Worm (Caenorhabditis elegans) whole organism, young adult: ENCODE results near the gene C55A6.11.
A peak's percentile ranks its signal among the peaks of the same experiment; 100 is the strongest.

ENCODE experiments used
- B0336.3 ChIP-seq: fragments of 200-800 bp; sonication (Bioruptor generic); IDR thresholded peaks from 2 replicates; pipeline ENCODE4 v1.3.6; 2022; ENCODE audit warnings: missing genetic modification characterization, missing compliant biosample characterization
- F10E7.11 ChIP-seq: sonication (generic microtip); optimal IDR thresholded peaks from 2 replicates; lab custom pipeline; 2017; ENCODE audit warnings: mild to moderate bottlenecking, missing genetic modification characterization, moderate library complexity, missing compliant biosample characterization
- F23B12.7 ChIP-seq: sonication (generic microtip); optimal IDR thresholded peaks from 2 replicates; lab custom pipeline; 2017; ENCODE audit warnings: missing genetic modification characterization, mild to moderate bottlenecking, missing compliant biosample characterization, antibody characterized with exemption, moderate library complexity; ENCODE audit not compliant: insufficient read depth
- F37B4.10 ChIP-seq: fragments of 200-800 bp; sonication (Bioruptor generic); IDR thresholded peaks from 2 replicates; pipeline ENCODE4 v1.3.6; 2022; ENCODE audit warnings: missing genetic modification characterization, missing compliant biosample characterization
- F52B5.7 ChIP-seq: sonication (generic microtip); optimal IDR thresholded peaks from 2 replicates; lab custom pipeline; 2016; ENCODE audit warnings: mild to moderate bottlenecking, missing genetic modification characterization, missing compliant biosample characterization
- F55B11.4 ChIP-seq: sonication (generic microtip); optimal IDR thresholded peaks from 2 replicates; lab custom pipeline; 2016; ENCODE audit warnings: missing compliant biosample characterization, missing genetic modification characterization, borderline replicate concordance; ENCODE audit not compliant: insufficient read depth
- K11D2.4 ChIP-seq: fragments of 200-800 bp; sonication (Bioruptor generic); IDR thresholded peaks from 2 replicates; pipeline ENCODE4 v1.3.6; 2022; ENCODE audit warnings: missing genetic modification reagents, missing genetic modification characterization, missing compliant biosample characterization
- T07F8.4 ChIP-seq: sonication (generic microtip); optimal IDR thresholded peaks from 2 replicates; lab custom pipeline; 2016; ENCODE audit warnings: mild to moderate bottlenecking, missing genetic modification characterization, moderate library complexity, missing compliant biosample characterization
- Y67H2A.10 ChIP-seq: fragments of 200-800 bp; sonication (Bioruptor generic); conservative IDR thresholded peaks from 2 replicates; pipeline ENCODE4 v1.3.6; 2022; ENCODE audit warnings: missing genetic modification reagents, missing genetic modification characterization, missing compliant biosample characterization
- atf-7 ChIP-seq: sonication (generic microtip); optimal IDR thresholded peaks from 2 replicates; lab custom pipeline; 2017; ENCODE audit warnings: mild to moderate bottlenecking, missing genetic modification characterization, missing compliant biosample characterization
- attf-3 ChIP-seq: fragments of 200-800 bp; sonication (Bioruptor generic); conservative IDR thresholded peaks from 2 replicates; pipeline ENCODE4 v1.3.6; 2022; ENCODE audit warnings: missing genetic modification reagents, missing genetic modification characterization, missing compliant biosample characterization
- bed-2 ChIP-seq: fragments of 200-800 bp; sonication (Bioruptor generic); IDR thresholded peaks from 2 replicates; pipeline ENCODE4 v1.3.6; 2022; ENCODE audit warnings: missing genetic modification reagents, missing genetic modification characterization, missing compliant biosample characterization
- cebp-1 ChIP-seq, 2 experiments: fragments of 200-800 bp in 1 of 2; sonication (Bioruptor generic) in 1 of 2; sonication (generic microtip) in 1 of 2; IDR thresholded peaks in 1 of 2; optimal IDR thresholded peaks in 1 of 2; 2 replicates each; pipeline versions ENCODE4 v1.3.6 to Lab custom; 2017 to 2022; ENCODE audit warnings: missing compliant biosample characterization in 2 of 2, missing genetic modification characterization in 2 of 2, mild to moderate bottlenecking in 1 of 2, missing genetic modification reagents in 1 of 2, moderate library complexity in 1 of 2
- ceh-100 ChIP-seq: fragments of 200-800 bp; sonication (Bioruptor generic); IDR thresholded peaks from 2 replicates; pipeline ENCODE4 v1.3.6; 2022; ENCODE audit warnings: missing genetic modification reagents, missing genetic modification characterization, missing compliant biosample characterization
- ceh-79 ChIP-seq: sonication (generic microtip); optimal IDR thresholded peaks from 2 replicates; lab custom pipeline; 2017; ENCODE audit warnings: mild to moderate bottlenecking, missing genetic modification characterization, missing compliant biosample characterization
- chd-7 ChIP-seq: sonication (generic microtip); optimal IDR thresholded peaks from 2 replicates; lab custom pipeline; 2016; ENCODE audit warnings: mild to moderate bottlenecking, missing genetic modification characterization, moderate library complexity, missing compliant biosample characterization
- dox-1 ChIP-seq: fragments of 200-800 bp; sonication (Bioruptor generic); IDR thresholded peaks from 2 replicates; pipeline ENCODE4 v1.3.6; 2022; ENCODE audit warnings: missing genetic modification reagents, missing genetic modification characterization, missing compliant biosample characterization
- egl-18 ChIP-seq: fragments of 200-800 bp; sonication (Bioruptor generic); IDR thresholded peaks from 2 replicates; pipeline ENCODE4 v1.3.6; 2022; ENCODE audit warnings: missing genetic modification reagents, missing genetic modification characterization, missing compliant biosample characterization
- egl-44 ChIP-seq: fragments of 200-800 bp; sonication (Bioruptor generic); IDR thresholded peaks from 2 replicates; pipeline ENCODE4 v1.3.6; 2022; ENCODE audit warnings: missing genetic modification reagents, missing genetic modification characterization, missing compliant biosample characterization
- egrh-3 ChIP-seq: fragments of 200-800 bp; sonication (Bioruptor generic); IDR thresholded peaks from 2 replicates; pipeline ENCODE4 v1.3.6; 2022; ENCODE audit warnings: missing genetic modification reagents, missing genetic modification characterization, missing compliant biosample characterization
- ets-4 ChIP-seq: fragments of 200-800 bp; sonication (Bioruptor generic); optimal IDR thresholded peaks from 2 replicates; lab custom pipeline; 2018; ENCODE audit warnings: mild to moderate bottlenecking, missing genetic modification characterization, missing compliant biosample characterization
- fkh-3 ChIP-seq: sonication (generic microtip); optimal IDR thresholded peaks from 2 replicates; lab custom pipeline; 2016; ENCODE audit warnings: mild to moderate bottlenecking, missing genetic modification characterization, missing compliant biosample characterization
- him-1 ChIP-seq: sonication (generic microtip); optimal IDR thresholded peaks from 2 replicates; lab custom pipeline; 2016; ENCODE audit warnings: missing genotype, missing genetic modification reagents, missing genetic modification characterization, missing compliant biosample characterization
- hmg-1.2 ChIP-seq: fragments of 200-800 bp; sonication (Bioruptor generic); IDR thresholded peaks from 2 replicates; pipeline ENCODE4 v1.3.6; 2022; ENCODE audit warnings: missing genetic modification reagents, missing genetic modification characterization, missing compliant biosample characterization
- hsf-1 ChIP-seq: fragments of 200-800 bp; sonication (Bioruptor generic); IDR thresholded peaks from 2 replicates; pipeline ENCODE4 v1.3.6; 2022; ENCODE audit warnings: missing genetic modification reagents, missing genetic modification characterization, missing compliant biosample characterization
- let-526 ChIP-seq: fragments of 200-800 bp; sonication (Bioruptor generic); IDR thresholded peaks from 2 replicates; pipeline ENCODE4 v1.3.6; 2022; ENCODE audit warnings: missing genetic modification reagents, missing genetic modification characterization, missing compliant biosample characterization
- lin-54 ChIP-seq: fragments of 200-800 bp; sonication (Bioruptor generic); optimal IDR thresholded peaks from 2 replicates; lab custom pipeline; 2018; ENCODE audit warnings: mild to moderate bottlenecking, missing genetic modification characterization, missing compliant biosample characterization
- madf-6 ChIP-seq: fragments of 200-800 bp; sonication (Bioruptor generic); IDR thresholded peaks from 2 replicates; pipeline ENCODE4 v1.3.6; 2022; ENCODE audit warnings: missing genetic modification reagents, missing genetic modification characterization, missing compliant biosample characterization
- madf-8 ChIP-seq: fragments of 200-800 bp; sonication (Bioruptor generic); conservative IDR thresholded peaks from 2 replicates; pipeline ENCODE4 v1.3.6; 2022; ENCODE audit warnings: missing genetic modification reagents, missing genetic modification characterization, missing compliant biosample characterization
- mcd-1 ChIP-seq: fragments of 200-800 bp; sonication (Bioruptor generic); IDR thresholded peaks from 2 replicates; pipeline ENCODE4 v1.3.6; 2022; ENCODE audit warnings: missing genetic modification reagents, missing genetic modification characterization, missing compliant biosample characterization
- mel-28 ChIP-seq: sonication (generic microtip); optimal IDR thresholded peaks from 2 replicates; lab custom pipeline; 2016; ENCODE audit warnings: borderline replicate concordance, mild to moderate bottlenecking, missing genetic modification characterization, missing compliant biosample characterization
- nfya-1 ChIP-seq: sonication (generic microtip); optimal IDR thresholded peaks from 2 replicates; lab custom pipeline; 2017; ENCODE audit warnings: antibody characterized with exemption, missing compliant biosample characterization, missing genetic modification characterization, borderline replicate concordance; ENCODE audit not compliant: insufficient read depth
- nfya-2 ChIP-seq: fragments of 200-800 bp; sonication (Bioruptor generic); IDR thresholded peaks from 2 replicates; pipeline ENCODE4 v1.3.6; 2022; ENCODE audit warnings: missing genetic modification reagents, missing genetic modification characterization, missing compliant biosample characterization
- nhr-27 ChIP-seq: fragments of 200-800 bp; sonication (Bioruptor generic); optimal IDR thresholded peaks from 2 replicates; lab custom pipeline; 2018; ENCODE audit warnings: mild to moderate bottlenecking, missing genetic modification characterization, moderate library complexity, missing compliant biosample characterization
- sea-2 ChIP-seq: fragments of 200-800 bp; sonication (Bioruptor generic); IDR thresholded peaks from 2 replicates; pipeline ENCODE4 v1.3.6; 2022; ENCODE audit warnings: missing genetic modification characterization, missing compliant biosample characterization
- snpc-1.1 ChIP-seq: sonication (generic microtip); optimal IDR thresholded peaks from 2 replicates; lab custom pipeline; 2017; ENCODE audit warnings: missing genetic modification characterization, mild to moderate bottlenecking, missing compliant biosample characterization, antibody characterized with exemption, moderate library complexity, missing genotype, missing genetic modification reagents; ENCODE audit not compliant: insufficient read depth
- snpc-1.3 ChIP-seq: sonication (generic microtip); optimal IDR thresholded peaks from 2 replicates; lab custom pipeline; 2017; ENCODE audit warnings: missing genetic modification characterization, mild to moderate bottlenecking, missing compliant biosample characterization, antibody characterized with exemption, moderate library complexity, missing genotype, missing genetic modification reagents; ENCODE audit not compliant: insufficient read depth
- snpc-3.4 ChIP-seq: sonication (generic microtip); optimal IDR thresholded peaks from 2 replicates; lab custom pipeline; 2017; ENCODE audit warnings: missing genetic modification characterization, mild to moderate bottlenecking, missing compliant biosample characterization, antibody characterized with exemption, moderate library complexity, missing genotype, missing genetic modification reagents
- tbx-9 ChIP-seq: sonication (generic microtip); optimal IDR thresholded peaks from 2 replicates; lab custom pipeline; 2016; ENCODE audit warnings: borderline replicate concordance, missing genetic modification characterization, inconsistent platforms, missing compliant biosample characterization
- tlf-1 ChIP-seq: fragments of 200-800 bp; sonication (Bioruptor generic); optimal IDR thresholded peaks from 2 replicates; lab custom pipeline; 2018; ENCODE audit warnings: mild to moderate bottlenecking, missing genetic modification characterization, missing compliant biosample characterization
- unc-130 ChIP-seq: sonication (generic microtip); optimal IDR thresholded peaks from 2 replicates; lab custom pipeline; 2016; ENCODE audit warnings: missing genetic modification reagents, missing genetic modification characterization, missing compliant biosample characterization
- unc-62 ChIP-seq: fragments of 150-350 bp; optimal IDR thresholded peaks from 2 replicates; lab custom pipeline; 2014; ENCODE audit warnings: missing biosample characterization, missing genetic modification reagents, missing genetic modification characterization
- xnd-1 ChIP-seq: sonication (generic microtip); optimal IDR thresholded peaks from 2 replicates; lab custom pipeline; 2016; ENCODE audit warnings: missing genotype, missing genetic modification reagents, missing genetic modification characterization, missing compliant biosample characterization
- zfh-2 ChIP-seq: fragments of 200-800 bp; sonication (Bioruptor generic); conservative IDR thresholded peaks from 2 replicates; pipeline ENCODE4 v1.3.6; 2022; ENCODE audit warnings: missing genetic modification reagents, missing genetic modification characterization, missing compliant biosample characterization
- ztf-18 ChIP-seq: sonication (generic microtip); optimal IDR thresholded peaks from 2 replicates; lab custom pipeline; 2016; ENCODE audit warnings: missing genotype, mild to moderate bottlenecking, missing genetic modification characterization, missing compliant biosample characterization
- ztf-25 ChIP-seq: fragments of 200-800 bp; sonication (Bioruptor generic); IDR thresholded peaks from 2 replicates; pipeline ENCODE4 v1.3.6; 2022; ENCODE audit warnings: missing genetic modification reagents, missing genetic modification characterization, missing compliant biosample characterization
- ztf-26 ChIP-seq: sonication (generic microtip); optimal IDR thresholded peaks from 2 replicates; lab custom pipeline; 2017; ENCODE audit warnings: missing genetic modification characterization, missing compliant biosample characterization
- ztf-3 ChIP-seq: fragments of 200-800 bp; sonication (Bioruptor generic); optimal IDR thresholded peaks from 2 replicates; lab custom pipeline; 2018; ENCODE audit warnings: mild to moderate bottlenecking, missing genetic modification characterization, missing compliant biosample characterization

The C55A6.11 gene

DNA sequence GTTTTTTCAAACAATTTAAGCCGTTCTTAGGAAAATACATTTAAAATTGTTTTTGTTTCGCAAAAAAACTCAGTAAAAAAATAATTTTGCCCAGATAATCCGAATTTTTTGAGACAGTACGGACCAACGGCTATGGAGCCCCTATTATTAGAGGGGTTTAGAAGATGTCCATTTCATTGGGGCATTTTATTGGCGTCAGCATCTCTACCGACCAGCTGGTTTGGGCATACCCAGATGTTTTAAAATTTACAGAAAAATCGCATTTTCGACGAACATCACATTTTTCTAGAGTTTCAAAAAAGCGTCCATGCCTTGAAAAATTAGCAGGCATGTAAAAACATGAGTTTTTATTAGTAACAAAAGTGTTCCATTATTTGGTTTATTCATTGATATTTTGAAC lies 21.0 kb downstream of the C55A6.11 start (continued):
- TF ChIP-seq lin-54 (GFP tag; lab: Kevin White, UChicago) = no peak
- TF ChIP-seq tbx-9 (tag; lab: Kevin White, UChicago) = no peak
- no peak for TF ChIP-seq egl-18
- no peak for TF ChIP-seq F10E7.11
- TF ChIP-seq ztf-26 = no peak
- TF ChIP-seq madf-8 (GFP tag; lab: Robert Waterston, UW) = no peak
- TF ChIP-seq F55B11.4 (tag; lab: Kevin White, UChicago) = no peak
- no peak for TF ChIP-seq ztf-3
- no peak for TF ChIP-seq bed-2 (GFP tag; lab: Robert Waterston, UW)
- no peak for TF ChIP-seq dox-1
- no peak for TF ChIP-seq nhr-27
- peak; percentile 67; the same call in 1 of the 2 replicates for TF ChIP-seq ztf-25 (GFP tag; lab: Robert Waterston, UW)
- TF ChIP-seq T07F8.4 = no peak
- peak; percentile 44 for TF ChIP-seq chd-7
- no peak for TF ChIP-seq B0336.3
- TF ChIP-seq fkh-3 (tag; lab: Kevin White, UChicago) = no peak
- TF ChIP-seq him-1 (tag; lab: Kevin White, UChicago) = no peak
- TF ChIP-seq mel-28 (tag; lab: Kevin White, UChicago) = no peak
- TF ChIP-seq madf-6 (GFP tag; lab: Robert Waterston, UW) = no peak
- TF ChIP-seq F23B12.7 (tag; lab: Kevin White, UChicago) = no peak
- no peak for TF ChIP-seq zfh-2 (GFP tag; lab: Robert Waterston, UW)
- TF ChIP-seq egl-44 = no peak
- no peak for TF ChIP-seq unc-62
- no peak for TF ChIP-seq nfya-2 (GFP tag; lab: Robert Waterston, UW)
- TF ChIP-seq sea-2 (GFP tag; lab: Robert Waterston, UW) = no peak
- TF ChIP-seq hsf-1 (GFP tag; lab: Robert Waterston, UW) = no peak
- TF ChIP-seq attf-3 (GFP tag; lab: Robert Waterston, UW) = 0 out of 2 replicates have a peak, but pooled peaks have one; percentile 32
- TF ChIP-seq let-526 (GFP tag; lab: Robert Waterston, UW) = no peak
- no peak for TF ChIP-seq tlf-1 (GFP tag; lab: Kevin White, UChicago)
- TF ChIP-seq cebp-1 (GFP tag; IDR thresholded peaks at IDR 0.05; lab: Robert Waterston, UW) = peak; percentile 37; the same call in 1 of the 2 replicates
- TF ChIP-seq cebp-1 (tag; optimal IDR thresholded peaks at IDR 0.05; lab: Kevin White, UChicago) = peak; percentile 68
- TF ChIP-seq ceh-100 (GFP tag; lab: Robert Waterston, UW) = peak; percentile 19; the same call in 1 of the 2 replicates
- no peak for TF ChIP-seq mcd-1
- TF ChIP-seq K11D2.4 = peak; percentile 43; the same call in 1 of the 2 replicates
- TF ChIP-seq ceh-79 (tag; lab: Kevin White, UChicago) = peak; percentile 6
- no peak for TF ChIP-seq hmg-1.2
- no peak for TF ChIP-seq snpc-1.3 (tag; lab: Kevin White, UChicago)
- TF ChIP-seq ets-4 = no peak
- TF ChIP-seq nfya-1 (tag; lab: Kevin White, UChicago) = no peak
- peak; percentile 76 for TF ChIP-seq F52B5.7
- TF ChIP-seq snpc-1.1 (tag; lab: Kevin White, UChicago) = no peak
- TF ChIP-seq unc-130 (GFP tag; lab: Kevin White, UChicago) = no peak
- TF ChIP-seq F37B4.10 (GFP tag; lab: Robert Waterston, UW) = no peak
- TF ChIP-seq ztf-18 = no peak
- TF ChIP-seq atf-7 (tag; lab: Kevin White, UChicago) = no peak
- TF ChIP-seq xnd-1 = no peak
- TF ChIP-seq Y67H2A.10 = no peak
- TF ChIP-seq snpc-3.4 = no peak
- TF ChIP-seq egrh-3 (GFP tag; lab: Robert Waterston, UW) = no peak
